Fruit fly (Drosophila melanogaster) whole organism, embryonic: ENCODE measurements around the gene CG14096.

ENCODE experiments used
- CG11456 ChIP-seq: fragments of 200-800 bp; sonication (Bioruptor generic); IDR thresholded peaks from 3 replicates; pipeline ENCODE4 v1.3.6; 2022; ENCODE audit warnings: missing biosample characterization, missing genetic modification characterization
- CG30431 ChIP-seq: fragments of 200-800 bp; sonication (Bioruptor generic); optimal IDR thresholded peaks from 2 replicates; lab custom pipeline; 2017; ENCODE audit warnings: missing biosample characterization, missing genetic modification characterization
- CG9609 ChIP-seq: fragments of 200-800 bp; sonication (Bioruptor generic); optimal IDR thresholded peaks from 3 replicates; lab custom pipeline; 2016; ENCODE audit warnings: missing biosample characterization, missing genetic modification characterization
- Doc3 ChIP-seq: fragments of 200-800 bp; sonication (Bioruptor generic); IDR thresholded peaks from 3 replicates; pipeline ENCODE4 v1.3.6; 2022; ENCODE audit warnings: missing biosample characterization, missing genetic modification characterization; ENCODE audit not compliant: partially characterized antibody
- Dp ChIP-seq: fragments of 200-800 bp; sonication (Bioruptor generic); optimal IDR thresholded peaks from 2 replicates; lab custom pipeline; 2018; ENCODE audit warnings: missing biosample characterization, mild to moderate bottlenecking, missing genetic modification characterization, moderate library complexity
- Sox100B ChIP-seq: fragments of 200-800 bp; sonication (Bioruptor generic); optimal IDR thresholded peaks from 3 replicates; lab custom pipeline; 2018; ENCODE audit warnings: missing biosample characterization, mild to moderate bottlenecking, missing genetic modification characterization
- dimm ChIP-seq: fragments of 200-800 bp; sonication (Bioruptor generic); IDR thresholded peaks from 2 replicates; pipeline ENCODE4 v1.3.6; 2022; ENCODE audit warnings: missing biosample characterization, missing genetic modification characterization
- exex ChIP-seq: fragments of 200-800 bp; sonication (Bioruptor generic); optimal IDR thresholded peaks from 4 replicates; lab custom pipeline; 2018; ENCODE audit warnings: missing biosample characterization, mild to moderate bottlenecking, missing genetic modification characterization, moderate library complexity
- pan ChIP-seq, 4 experiments: fragments of >200 bp in 3 of 4; fragments of 200-800 bp in 1 of 4; sonication (Bioruptor generic) in 1 of 4; optimal IDR thresholded peaks in 3 of 4; IDR thresholded peaks in 1 of 4; 2 replicates each; pipeline versions ENCODE4 v1.3.6 to Lab custom; 2017 to 2022; ENCODE audit warnings: missing biosample characterization in 2 of 4, missing genetic modification characterization in 2 of 4, mixed read lengths in 1 of 4
- ssp ChIP-seq: fragments of 200-800 bp; sonication (Bioruptor generic); IDR thresholded peaks from 2 replicates; pipeline ENCODE4 v1.3.6; 2022; ENCODE audit warnings: missing biosample characterization, missing genetic modification characterization
- trem ChIP-seq: fragments of 200-800 bp; optimal IDR thresholded peaks from 3 replicates; lab custom pipeline; 2019; ENCODE audit warnings: missing biosample characterization, mild to moderate bottlenecking, missing genetic modification characterization, moderate library complexity
- usp ChIP-seq: fragments of >200 bp; optimal IDR thresholded peaks from 2 replicates; lab custom pipeline; 2017; ENCODE audit warnings: missing biosample characterization, missing genetic modification characterization

dm6 chr3L:19497623-19498022 is 30.7 kb upstream of the CG14096 start, which contains the start of gene CG9449:
- TF ChIP-seq CG9609 (GFP tag; lab: Kevin White, UChicago) = no peak
- TF ChIP-seq exex (tag; lab: Kevin White, UChicago) = no peak
- no peak for TF ChIP-seq trem (tag; lab: Kevin White, UChicago)
- TF ChIP-seq pan (optimal IDR thresholded peaks at IDR 0.05; lab: Kevin White, UChicago) = no peak
- TF ChIP-seq pan (GFP tag; optimal IDR thresholded peaks at IDR 0.05 in 1 of 2, IDR thresholded peaks at IDR 0.05 in 1 of 2) = no peak
- TF ChIP-seq Dp (GFP tag; lab: Kevin White, UChicago) = no peak
- no peak for TF ChIP-seq usp
- no peak for TF ChIP-seq dimm
- no peak for TF ChIP-seq Sox100B (GFP tag; lab: Kevin White, UChicago)
- no peak for TF ChIP-seq ssp
- TF ChIP-seq Doc3 = no peak
- TF ChIP-seq CG30431 = no peak
- no peak for TF ChIP-seq CG11456
